Worm (Caenorhabditis elegans): Measurements from ENCODE around the gene gldc-1.
"Not testable (repeated sequence)": the region's sequence is repeated elsewhere in the genome, so short reads cannot be mapped to it uniquely, and the experiment has no call there.

The gldc-1 gene

DNA sequence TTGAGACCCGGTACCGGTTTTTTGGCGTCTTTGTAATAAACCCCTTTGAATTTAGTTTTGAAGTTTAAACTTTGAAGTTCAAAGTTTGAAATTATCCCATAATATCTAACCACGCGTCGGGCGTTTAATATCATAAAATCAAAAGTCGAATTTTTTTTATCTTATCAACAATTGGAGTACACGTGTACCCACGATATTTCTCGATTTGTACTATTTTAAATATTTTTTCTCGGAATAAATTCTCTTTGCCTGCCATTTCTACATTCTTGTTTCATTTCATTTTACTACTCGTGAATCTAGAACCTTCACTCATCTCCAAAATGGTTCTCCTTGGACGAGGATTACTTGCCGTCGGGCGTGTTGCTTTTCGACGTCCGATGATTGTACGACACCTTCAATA lies at the start of gene gldc-1:
gldc-1 (plus strand) TSS at position 301 of the 400 bp plus-strand sequence.
- TF ChIP-seq pqm-1 (tag; optimal IDR thresholded peaks at IDR 0.05) (peak; percentile 50), fkh-2 (tag; optimal IDR thresholded peaks at IDR 0.05) (no peak), daf-12 (tag; optimal IDR thresholded peaks at IDR 0.05) (no peak)

DNA sequence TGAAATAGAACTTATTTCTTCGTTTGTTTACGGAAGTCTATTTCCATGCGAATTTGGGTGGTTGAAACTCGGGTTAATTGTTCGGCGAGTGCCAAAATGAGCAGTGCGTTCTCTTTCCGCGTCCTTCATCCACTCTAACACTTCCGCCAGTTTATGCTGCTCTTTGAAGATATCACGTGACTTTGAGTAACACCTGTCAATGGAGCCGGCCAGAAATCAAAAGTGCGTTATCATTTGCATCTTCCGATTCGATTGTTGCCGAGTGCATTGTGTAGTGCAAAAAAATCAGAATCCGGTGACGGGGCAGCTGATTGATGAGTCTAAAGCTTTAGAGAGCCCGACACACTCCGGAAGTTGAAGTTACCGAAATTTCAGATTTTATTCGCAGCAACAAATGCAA lies 49.2 kb upstream of the gldc-1 start:
- no peak for TF ChIP-seq egl-27 (tag; optimal IDR thresholded peaks at IDR 0.05)
- no peak for TF ChIP-seq nhr-23 (tag; optimal IDR thresholded peaks at IDR 0.05)

DNA sequence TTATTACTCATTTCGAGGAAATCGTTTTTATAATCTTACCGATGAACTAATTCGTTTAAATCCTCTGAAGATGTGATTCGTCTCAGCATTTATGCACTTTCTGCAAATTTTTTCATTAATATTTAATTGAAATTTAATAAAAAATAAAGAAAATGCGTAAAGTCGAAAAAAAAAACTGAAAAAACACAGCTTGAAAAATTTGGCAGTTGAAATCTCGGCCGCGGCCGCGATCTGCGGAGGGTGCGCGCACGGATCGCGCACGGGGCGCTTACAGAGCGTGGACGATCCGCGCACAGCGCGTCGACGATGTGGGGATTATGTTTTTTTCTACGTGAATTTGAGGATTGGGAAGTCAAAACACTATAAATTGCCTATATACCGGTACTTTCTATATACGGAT lies 41.3 kb upstream of the gldc-1 start, which contains the start of gene ZK84.4:
ZK84.4 (minus strand) TSS at position 101 of the 400 bp plus-strand sequence.
- TF ChIP-seq nhr-25, elt-2, ztf-11 (tag; optimal IDR thresholded peaks at IDR 0.05): not testable (repeated sequence)

DNA sequence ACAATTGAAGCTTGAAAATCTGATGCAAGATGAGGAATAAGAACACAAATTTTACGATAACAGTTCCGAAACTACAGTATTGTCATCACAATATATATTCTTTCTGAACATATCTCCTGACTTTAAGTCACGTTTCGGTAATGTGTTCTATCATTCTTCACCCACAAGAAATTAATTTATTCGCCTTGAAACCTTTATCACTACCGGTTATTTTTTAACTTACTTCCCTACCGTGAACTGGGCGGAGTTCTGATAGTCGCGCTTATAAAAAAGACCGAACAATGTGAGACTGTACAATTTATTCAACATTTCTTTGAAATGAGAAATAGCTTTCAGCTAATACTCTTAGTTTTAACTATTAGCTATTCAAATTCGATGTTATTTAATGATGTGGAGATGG lies 39.7 kb upstream of the gldc-1 start, which contains the start of gene ins-20:
ins-20 (plus strand) TSS at position 301 of the 400 bp plus-strand sequence.
- no peak for TF ChIP-seq mdl-1 (tag; optimal IDR thresholded peaks at IDR 0.05)
- TF ChIP-seq ceh-9 (tag; optimal IDR thresholded peaks at IDR 0.05), result no peak
- no peak for TF ChIP-seq lsy-12 (tag; optimal IDR thresholded peaks at IDR 0.05)
- no peak for TF ChIP-seq ceh-82 (tag; optimal IDR thresholded peaks at IDR 0.05)
- TF ChIP-seq fkh-10 (GFP tag; optimal IDR thresholded peaks at IDR 0.05), result no peak

DNA sequence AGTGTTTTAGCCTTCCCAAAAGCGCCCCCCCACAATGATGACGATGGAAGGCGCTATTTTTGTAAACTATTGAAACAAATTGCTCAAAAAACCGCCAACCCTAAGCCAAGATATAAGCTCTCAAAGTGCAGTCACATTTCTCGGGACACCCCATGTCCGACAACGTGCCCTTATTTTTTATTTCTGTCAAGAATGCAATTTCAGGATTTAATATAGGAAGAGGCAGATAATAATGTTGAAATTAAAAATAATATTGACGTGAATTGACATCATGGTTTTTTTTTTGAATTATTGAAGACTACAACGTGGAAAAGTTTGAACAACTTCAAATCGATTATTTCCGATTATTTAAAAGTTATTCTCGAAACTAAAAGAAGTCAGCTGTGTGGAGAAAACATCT lies 36.2 kb upstream of the gldc-1 start, which contains the start of gene ZK84.2:
ZK84.2 (plus strand) TSS at position 301 of the 400 bp plus-strand sequence.
- not testable (repeated sequence) for TF ChIP-seq fkh-10 (GFP tag; optimal IDR thresholded peaks at IDR 0.05); nhr-25 (tag; optimal IDR thresholded peaks at IDR 0.05); lsy-12 (tag; optimal IDR thresholded peaks at IDR 0.05)

DNA sequence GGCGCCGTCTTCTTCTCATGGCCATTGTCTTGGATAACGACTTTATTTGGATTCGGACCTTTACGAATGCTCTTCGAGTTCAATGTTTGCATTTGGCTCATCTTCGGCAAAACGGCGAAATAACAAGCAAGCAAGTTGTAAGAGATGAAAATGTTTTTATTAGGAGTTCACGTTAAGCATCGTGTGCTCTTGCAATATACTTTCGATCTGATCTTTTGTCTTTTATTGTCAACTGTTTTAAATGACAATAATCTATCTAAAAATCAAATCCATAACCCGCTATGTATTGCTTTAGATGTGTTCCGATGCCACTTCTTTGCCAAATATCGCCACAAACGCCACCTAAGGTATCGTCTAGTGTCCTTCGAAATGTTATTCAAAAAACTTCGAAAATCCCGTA lies 33.8 kb upstream of the gldc-1 start, which contains the start of gene ZK84.5:
ZK84.5 (minus strand) TSS at position 101 of the 400 bp plus-strand sequence.
- TF ChIP-seq egl-27 (tag; optimal IDR thresholded peaks at IDR 0.05), result no peak
- no peak for TF ChIP-seq elt-2 (tag; optimal IDR thresholded peaks at IDR 0.05)
- TF ChIP-seq ceh-16 (tag; optimal IDR thresholded peaks at IDR 0.05), result no peak

DNA sequence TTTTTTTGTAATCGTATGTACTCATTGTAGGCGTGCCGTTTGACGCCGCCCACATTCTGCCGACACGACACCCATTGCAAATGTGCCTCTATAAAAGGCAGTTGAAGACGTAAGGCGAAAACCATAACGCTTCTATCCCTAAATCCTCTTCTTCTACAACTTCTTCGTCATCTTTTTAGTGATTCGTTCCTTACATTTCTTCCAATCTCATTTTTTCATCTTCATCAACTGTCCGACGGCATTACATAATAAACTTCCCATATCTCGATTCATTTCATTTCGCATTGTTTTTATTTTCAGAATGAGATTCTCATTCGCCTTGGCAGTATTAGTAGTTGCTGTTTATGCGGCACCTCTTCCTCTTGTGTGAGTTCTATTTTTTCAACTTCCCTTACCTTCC lies 29.9 kb upstream of the gldc-1 start, which contains the start of gene ZK84.1:
ZK84.1 (plus strand) TSS at position 301 of the 400 bp plus-strand sequence.
- TF ChIP-seq nhr-43 (tag; optimal IDR thresholded peaks at IDR 0.05; ENCODE audit: poor library complexity, severe bottlenecking) (no peak), daf-12 (tag; optimal IDR thresholded peaks at IDR 0.05) (no peak), nhr-23 (tag; optimal IDR thresholded peaks at IDR 0.05) (no peak), nhr-76 (tag; optimal IDR thresholded peaks at IDR 0.05) (no peak), fkh-10 (GFP tag; optimal IDR thresholded peaks at IDR 0.05) (no peak), aly-2 (tag; optimal IDR thresholded peaks at IDR 0.05) (no peak), egl-5 (tag; optimal IDR thresholded peaks at IDR 0.05) (no peak), egl-27 (tag; optimal IDR thresholded peaks at IDR 0.05) (no peak)

DNA sequence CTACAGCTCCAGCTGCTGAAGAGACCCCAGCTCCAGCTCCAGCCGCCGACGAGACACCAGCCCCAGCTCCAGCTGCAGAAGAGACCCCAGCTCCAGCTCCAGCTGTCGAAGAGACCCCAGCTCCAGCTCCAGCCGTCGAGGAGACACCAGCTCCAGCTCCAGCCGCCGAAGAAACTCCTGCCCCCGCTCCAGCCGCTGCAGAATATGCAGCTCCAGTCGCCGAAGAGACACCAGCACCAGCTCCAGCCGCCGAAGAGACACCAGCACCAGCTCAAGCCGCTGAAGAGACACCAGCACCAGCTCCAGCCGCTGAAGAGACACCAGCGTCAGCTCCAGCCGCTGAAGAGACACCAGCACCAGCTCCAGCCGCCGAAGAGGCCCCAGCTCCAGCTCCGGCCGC lies 27.6 kb upstream of the gldc-1 start:
- TF ChIP-seq ceh-82 (tag; optimal IDR thresholded peaks at IDR 0.05) (no peak), ceh-9 (tag; optimal IDR thresholded peaks at IDR 0.05) (no peak), ceh-16 (tag; optimal IDR thresholded peaks at IDR 0.05) (no peak), sea-2 (GFP tag; optimal IDR thresholded peaks at IDR 0.05) (no peak), tbx-2 (tag; optimal IDR thresholded peaks at IDR 0.05) (no peak), snpc-4 (tag; optimal IDR thresholded peaks at IDR 0.05) (no peak), nhr-76 (tag; optimal IDR thresholded peaks at IDR 0.05) (no peak)

DNA sequence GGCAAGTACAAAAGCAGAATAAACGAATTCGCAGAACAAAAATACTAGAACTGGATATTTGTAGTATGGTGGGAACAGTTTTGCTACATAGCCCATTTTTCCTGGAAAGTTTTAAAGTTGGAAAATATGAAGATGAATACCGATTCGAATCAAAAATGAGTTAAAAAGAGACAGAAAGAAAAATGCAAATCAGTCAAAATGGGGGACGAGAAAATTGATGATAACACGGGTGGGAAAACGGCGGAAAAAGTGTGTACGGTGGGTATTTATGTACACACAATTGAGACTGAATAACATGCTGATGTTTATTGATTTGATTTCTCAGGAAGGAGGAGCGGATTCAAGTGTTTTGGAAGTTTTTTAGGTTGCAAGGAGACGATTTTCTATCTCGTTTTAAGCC lies 25.3 kb upstream of the gldc-1 start, which contains the start of gene R12C12.9:
R12C12.9 (minus strand) TSS at position 101 of the 400 bp plus-strand sequence.
- TF ChIP-seq pha-4 (tag; optimal IDR thresholded peaks at IDR 0.05), result no peak
- TF ChIP-seq elt-2 (tag; optimal IDR thresholded peaks at IDR 0.05), result peak; percentile 29

All from whole organism, L3 larva.